Worm (Caenorhabditis elegans) whole organism, L4 larva: ENCODE measurements around the gene M05D6.1.
A peak's percentile ranks its signal among the peaks of the same experiment; 100 is the strongest.

Source experiments
- F10B5.3 ChIP-seq: sonication (generic microtip); optimal IDR thresholded peaks from 2 replicates; lab custom pipeline; 2016; ENCODE audit warnings: mild to moderate bottlenecking, missing genetic modification characterization, missing compliant biosample characterization
- F37D6.2 ChIP-seq: sonication (generic microtip); optimal IDR thresholded peaks from 2 replicates; lab custom pipeline; 2016; ENCODE audit warnings: mild to moderate bottlenecking, missing genetic modification characterization, missing compliant biosample characterization
- T26A8.4 ChIP-seq: fragments of 200-800 bp; sonication (Bioruptor generic); IDR thresholded peaks from 2 replicates; pipeline ENCODE4 v1.3.6; 2022; ENCODE audit warnings: missing genetic modification characterization, missing compliant biosample characterization
- Y48G9A.11 ChIP-seq: fragments of 200-800 bp; sonication (Bioruptor generic); IDR thresholded peaks from 2 replicates; pipeline ENCODE4 v1.3.6; 2022; ENCODE audit warnings: missing genetic modification reagents, missing genetic modification characterization, missing compliant biosample characterization
- Y5F2A.4 ChIP-seq: fragments of 200-800 bp; sonication (Bioruptor generic); optimal IDR thresholded peaks from 2 replicates; lab custom pipeline; 2018; ENCODE audit warnings: mild to moderate bottlenecking, missing genetic modification characterization, missing compliant biosample characterization
- ZK546.5 ChIP-seq, 2 experiments: sonication (generic microtip); optimal IDR thresholded peaks; 2 replicates each; lab custom pipeline; 2017; ENCODE audit warnings: missing biosample characterization in 2 of 2, missing genetic modification characterization in 2 of 2
- ama-1 ChIP-seq: fragments of 150-350 bp; optimal IDR thresholded peaks from 2 replicates; lab custom pipeline; 2014; ENCODE audit warnings: inconsistent platforms, mixed read lengths
- arid-1 ChIP-seq: fragments of 200-800 bp; sonication (Bioruptor generic); conservative IDR thresholded peaks from 2 replicates; pipeline ENCODE4 v1.3.6; 2022; ENCODE audit warnings: missing genetic modification reagents, missing genetic modification characterization, missing compliant biosample characterization
- attf-4 ChIP-seq: sonication (generic microtip); optimal IDR thresholded peaks from 3 replicates; lab custom pipeline; 2017; ENCODE audit warnings: missing biosample characterization, missing genetic modification characterization
- ceh-20 ChIP-seq: fragments of 200-800 bp; sonication (Bioruptor generic); IDR thresholded peaks from 2 replicates; pipeline ENCODE4 v1.3.6; 2022; ENCODE audit warnings: missing genetic modification reagents, missing genetic modification characterization, missing compliant biosample characterization
- ceh-32 ChIP-seq: sonication (generic microtip); optimal IDR thresholded peaks from 2 replicates; lab custom pipeline; 2016; ENCODE audit warnings: mild to moderate bottlenecking, missing genetic modification characterization, missing compliant biosample characterization; ENCODE audit not compliant: poor library complexity
- ceh-44 ChIP-seq: fragments of 200-800 bp; sonication (Bioruptor generic); IDR thresholded peaks from 2 replicates; pipeline ENCODE4 v1.3.6; 2022; ENCODE audit warnings: missing genetic modification reagents, missing genetic modification characterization, missing compliant biosample characterization
- ceh-82 ChIP-seq: sonication (generic microtip); optimal IDR thresholded peaks from 2 replicates; lab custom pipeline; 2017; ENCODE audit warnings: missing biosample characterization, missing genetic modification characterization
- cey-2 ChIP-seq: sonication (generic microtip); optimal IDR thresholded peaks from 3 replicates; lab custom pipeline; 2017; ENCODE audit warnings: missing genetic modification characterization, mild to moderate bottlenecking, missing compliant biosample characterization, antibody characterized with exemption, borderline replicate concordance; ENCODE audit not compliant: insufficient read depth
- ctbp-1 ChIP-seq: fragments of 200-800 bp; sonication (Bioruptor generic); IDR thresholded peaks from 2 replicates; pipeline ENCODE4 v1.3.6; 2022; ENCODE audit warnings: missing genetic modification reagents, missing genetic modification characterization, missing compliant biosample characterization
- daf-16 ChIP-seq, 3 experiments: sonication (generic microtip); optimal IDR thresholded peaks; 2 replicates each; lab custom pipeline; 2016 to 2017; ENCODE audit warnings: missing genetic modification characterization in 3 of 3, missing genetic modification reagents in 3 of 3, mild to moderate bottlenecking in 2 of 3, missing compliant biosample characterization in 2 of 3, missing biosample characterization in 1 of 3, moderate library complexity in 1 of 3
- dmd-6 ChIP-seq: fragments of 200-800 bp; sonication (Bioruptor generic); IDR thresholded peaks from 2 replicates; pipeline ENCODE4 v1.3.6; 2022; ENCODE audit warnings: missing genetic modification reagents, missing genetic modification characterization, missing compliant biosample characterization
- dve-1 ChIP-seq: sonication (generic microtip); optimal IDR thresholded peaks from 2 replicates; lab custom pipeline; 2017; ENCODE audit warnings: antibody characterized with exemption, mild to moderate bottlenecking, missing genetic modification characterization, missing compliant biosample characterization; ENCODE audit not compliant: insufficient read depth
- egl-27 ChIP-seq: sonication (generic microtip); optimal IDR thresholded peaks from 3 replicates; lab custom pipeline; 2017; ENCODE audit warnings: missing biosample characterization, missing genetic modification reagents, missing genetic modification characterization
- fkh-10 ChIP-seq: fragments of 150-350 bp; optimal IDR thresholded peaks from 2 replicates; lab custom pipeline; 2014; ENCODE audit warnings: missing biosample characterization, missing genetic modification reagents, missing genetic modification characterization
- fos-1 ChIP-seq: fragments of 150-350 bp; optimal IDR thresholded peaks from 2 replicates; lab custom pipeline; 2014; ENCODE audit warnings: missing biosample characterization, missing genetic modification characterization
- gei-8 ChIP-seq: fragments of 200-800 bp; sonication (Bioruptor generic); optimal IDR thresholded peaks from 2 replicates; lab custom pipeline; 2018; ENCODE audit warnings: mild to moderate bottlenecking, missing genetic modification characterization, missing compliant biosample characterization
- hlh-11 ChIP-seq: fragments of 200-800 bp; sonication (Bioruptor generic); optimal IDR thresholded peaks from 2 replicates; lab custom pipeline; 2018; ENCODE audit warnings: mild to moderate bottlenecking, missing genetic modification characterization, missing compliant biosample characterization
- hmg-1.1 ChIP-seq: fragments of 200-800 bp; sonication (Bioruptor generic); IDR thresholded peaks from 2 replicates; pipeline ENCODE4 v1.3.6; 2022; ENCODE audit warnings: missing genetic modification reagents, missing genetic modification characterization, missing compliant biosample characterization
- lin-1 ChIP-seq: fragments of 200-800 bp; sonication (Bioruptor generic); IDR thresholded peaks from 2 replicates; pipeline ENCODE4 v1.3.6; 2022; ENCODE audit warnings: missing genetic modification reagents, missing genetic modification characterization, missing compliant biosample characterization
- lin-13 ChIP-seq: fragments of 150-350 bp; optimal IDR thresholded peaks from 2 replicates; lab custom pipeline; 2014; ENCODE audit warnings: missing biosample characterization, missing genetic modification reagents, missing genetic modification characterization
- lin-15B ChIP-seq: fragments of 150-350 bp; sonication (generic microtip); optimal IDR thresholded peaks from 3 replicates; lab custom pipeline; 2014; ENCODE audit warnings: missing biosample characterization, missing genetic modification characterization
- lin-29 ChIP-seq: fragments of 200-800 bp; sonication (Bioruptor generic); IDR thresholded peaks from 2 replicates; pipeline ENCODE4 v1.3.6; 2022; ENCODE audit warnings: missing genetic modification reagents, missing genetic modification characterization, missing compliant biosample characterization
- lir-3 ChIP-seq: sonication (generic microtip); optimal IDR thresholded peaks from 2 replicates; lab custom pipeline; 2016; ENCODE audit warnings: mild to moderate bottlenecking, missing genetic modification characterization, missing compliant biosample characterization
- lsy-2 ChIP-seq, 2 experiments: fragments of 150-350 bp in 1 of 2; sonication (generic microtip) in 1 of 2; optimal IDR thresholded peaks; 2 replicates each; lab custom pipeline; 2014 to 2017; ENCODE audit warnings: missing biosample characterization in 2 of 2, missing genetic modification characterization in 2 of 2
- mep-1 ChIP-seq: fragments of 150-350 bp; sonication (generic microtip); optimal IDR thresholded peaks from 3 replicates; lab custom pipeline; 2014; ENCODE audit warnings: missing biosample characterization, missing genetic modification characterization
- nhr-10 ChIP-seq: fragments of 150-350 bp; optimal IDR thresholded peaks from 2 replicates; lab custom pipeline; 2014; ENCODE audit warnings: missing biosample characterization, missing genetic modification characterization
- nhr-11 ChIP-seq: fragments of 150-350 bp; optimal IDR thresholded peaks from 2 replicates; lab custom pipeline; 2014; ENCODE audit warnings: missing biosample characterization, missing genetic modification characterization
- nhr-111 ChIP-seq: fragments of 200-800 bp; sonication (Bioruptor generic); optimal IDR thresholded peaks from 2 replicates; lab custom pipeline; 2018; ENCODE audit warnings: mild to moderate bottlenecking, missing genetic modification characterization, missing compliant biosample characterization
- nhr-237 ChIP-seq: sonication (generic microtip); optimal IDR thresholded peaks from 2 replicates; lab custom pipeline; 2017; ENCODE audit warnings: missing biosample characterization, missing genetic modification characterization
- nhr-25 ChIP-seq: sonication (generic microtip); optimal IDR thresholded peaks from 2 replicates; lab custom pipeline; 2017; ENCODE audit warnings: missing genetic modification characterization, mild to moderate bottlenecking, missing compliant biosample characterization, antibody characterized with exemption, moderate library complexity, borderline replicate concordance; ENCODE audit not compliant: insufficient read depth
- nhr-6 ChIP-seq: fragments of 150-350 bp; optimal IDR thresholded peaks from 2 replicates; lab custom pipeline; 2014; ENCODE audit warnings: missing biosample characterization, missing genetic modification characterization
- nhr-76 ChIP-seq: fragments of 150-350 bp; optimal IDR thresholded peaks from 2 replicates; lab custom pipeline; 2014; ENCODE audit warnings: missing biosample characterization, missing genetic modification characterization
- nhr-77 ChIP-seq: fragments of 150-350 bp; optimal IDR thresholded peaks from 2 replicates; lab custom pipeline; 2014; ENCODE audit warnings: missing biosample characterization, missing genetic modification characterization
- php-3 ChIP-seq: fragments of 200-800 bp; sonication (Bioruptor generic); IDR thresholded peaks from 2 replicates; pipeline ENCODE4 v1.3.6; 2022; ENCODE audit warnings: missing genetic modification reagents, missing genetic modification characterization, missing compliant biosample characterization
- sdz-12 ChIP-seq: fragments of 200-800 bp; sonication (Bioruptor generic); optimal IDR thresholded peaks from 2 replicates; lab custom pipeline; 2018; ENCODE audit warnings: mild to moderate bottlenecking, missing genetic modification characterization, missing compliant biosample characterization
- set-16 ChIP-seq: fragments of 200-800 bp; sonication (Bioruptor generic); IDR thresholded peaks from 2 replicates; pipeline ENCODE4 v1.3.6; 2022; ENCODE audit warnings: missing genetic modification reagents, missing genetic modification characterization, missing compliant biosample characterization
- skn-1 ChIP-seq: fragments of 150-350 bp; optimal IDR thresholded peaks from 2 replicates; lab custom pipeline; 2014; ENCODE audit warnings: missing biosample characterization, missing genetic modification characterization
- snpc-4 ChIP-seq: fragments of 150-350 bp; optimal IDR thresholded peaks from 2 replicates; lab custom pipeline; 2014; ENCODE audit warnings: missing biosample characterization, missing genetic modification characterization
- spr-1 ChIP-seq: sonication (generic microtip); optimal IDR thresholded peaks from 2 replicates; lab custom pipeline; 2016; ENCODE audit warnings: mild to moderate bottlenecking, missing genetic modification characterization, missing compliant biosample characterization
- tra-1 ChIP-seq: fragments of 200-800 bp; sonication (Bioruptor generic); IDR thresholded peaks from 2 replicates; pipeline ENCODE4 v1.3.6; 2022; ENCODE audit warnings: missing genetic modification reagents, missing genetic modification characterization, missing compliant biosample characterization
- unc-130 ChIP-seq: sonication (generic microtip); optimal IDR thresholded peaks from 2 replicates; lab custom pipeline; 2016; ENCODE audit warnings: missing genetic modification reagents, missing genetic modification characterization, missing compliant biosample characterization
- vab-7 ChIP-seq: fragments of 200-800 bp; sonication (Bioruptor generic); IDR thresholded peaks from 2 replicates; pipeline ENCODE4 v1.3.6; 2022; ENCODE audit warnings: missing genetic modification reagents, missing genetic modification characterization, missing compliant biosample characterization
- zfp-2 ChIP-seq: sonication (generic microtip); optimal IDR thresholded peaks from 2 replicates; lab custom pipeline; 2016; ENCODE audit warnings: mild to moderate bottlenecking, missing genetic modification characterization, missing compliant biosample characterization
- zfp-3 ChIP-seq: fragments of 200-800 bp; sonication (Bioruptor generic); conservative IDR thresholded peaks from 2 replicates; pipeline ENCODE4 v1.3.6; 2022; ENCODE audit warnings: missing genetic modification reagents, missing genetic modification characterization, missing compliant biosample characterization
- zip-2 ChIP-seq: fragments of 150-350 bp; optimal IDR thresholded peaks from 2 replicates; lab custom pipeline; 2014; ENCODE audit warnings: missing biosample characterization, missing genetic modification characterization
- ztf-7 ChIP-seq: fragments of 150-350 bp; optimal IDR thresholded peaks from 2 replicates; lab custom pipeline; 2014; ENCODE audit warnings: missing biosample characterization, missing genetic modification characterization

M05D6.1 gene

DNA sequence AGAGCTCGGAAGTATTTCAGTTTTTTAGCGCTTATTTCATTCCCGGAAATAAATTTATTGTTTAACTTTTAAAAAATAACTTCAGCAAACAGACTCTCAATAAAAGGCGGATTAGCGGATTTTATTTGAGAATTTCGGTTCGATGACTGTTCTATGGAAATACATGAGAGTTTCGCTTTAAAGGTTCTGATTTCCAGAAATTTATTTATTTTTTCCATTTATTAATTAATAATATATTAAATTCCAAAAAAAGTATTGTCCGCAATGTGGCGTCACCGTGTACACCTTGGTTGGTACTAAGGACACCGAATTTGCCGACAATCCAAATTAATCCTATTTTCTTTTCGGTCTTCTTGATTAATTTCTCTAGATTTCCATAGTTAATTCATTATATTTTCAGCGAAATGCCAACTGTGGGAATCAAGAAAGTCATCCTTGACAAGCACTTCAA, 10.7 kb downstream of the M05D6.1 start, which contains the start of gene fars-3:
TSS of gene fars-3 (plus strand) at position 401 of the 451 bp plus-strand sequence.
- TF ChIP-seq nhr-11 (tag; lab: Kevin White, UChicago) (no peak), fkh-10 (GFP tag; lab: Kevin White, UChicago) (no peak), cey-2 (no peak), F10B5.3 (tag; lab: Kevin White, UChicago) (no peak), zfp-3 (0 out of 2 replicates have a peak, but pooled peaks have one; percentile 10), ZK546.5 (tag; optimal IDR thresholded peaks at IDR 0.05; lab: Kevin White, UChicago) (no peak), zfp-2 (tag; lab: Kevin White, UChicago) (no peak), set-16 (GFP tag; lab: Robert Waterston, UW) (no peak), nhr-76 (tag; lab: Kevin White, UChicago) (no peak), nhr-111 (no peak), nhr-237 (no peak), attf-4 (tag; lab: Kevin White, UChicago) (no peak), ceh-44 (GFP tag; lab: Robert Waterston, UW) (no peak), sdz-12 (GFP tag; lab: Kevin White, UChicago) (no peak), skn-1 (no peak), T26A8.4 (no peak), gei-8 (GFP tag; lab: Kevin White, UChicago) (no peak), nhr-25 (tag; lab: Kevin White, UChicago) (no peak), lsy-2 (tag; optimal IDR thresholded peaks at IDR 0.05; lab: Kevin White, UChicago) (peak in 1 of 2 experiments; percentile 66), fos-1 (no peak), arid-1 (GFP tag; lab: Robert Waterston, UW) (peak; percentile 14; the same call in 1 of the 2 replicates), ceh-20 (GFP tag; lab: Robert Waterston, UW) (no peak), hlh-11 (tag; lab: Kevin White, UChicago) (no peak), ztf-7 (tag; lab: Kevin White, UChicago) (no peak), nhr-10 (tag; lab: Kevin White, UChicago) (no peak), daf-16 (GFP tag; optimal IDR thresholded peaks at IDR 0.05; lab: Kevin White, UChicago) (no peak), daf-16 (tag; optimal IDR thresholded peaks at IDR 0.05; lab: Kevin White, UChicago) (no peak), lin-15B (no peak), dve-1 (tag; lab: Kevin White, UChicago) (no peak), mep-1 (tag; lab: Kevin White, UChicago) (peak; percentile 76), dmd-6 (GFP tag; lab: Robert Waterston, UW) (no peak), lin-13 (GFP tag; lab: Kevin White, UChicago) (no peak), ctbp-1 (GFP tag; lab: Robert Waterston, UW) (peak; percentile 43; the same call in 1 of the 2 replicates), egl-27 (no peak), nhr-6 (tag; lab: Kevin White, UChicago) (no peak), lir-3 (tag; lab: Kevin White, UChicago) (no peak), ama-1 (no peak), Y48G9A.11 (GFP tag; lab: Robert Waterston, UW) (no peak), lin-29 (GFP tag; lab: Robert Waterston, UW) (no peak), unc-130 (GFP tag; lab: Kevin White, UChicago) (no peak), spr-1 (tag; lab: Kevin White, UChicago) (no peak), hmg-1.1 (no peak), vab-7 (no peak), tra-1 (GFP tag; lab: Robert Waterston, UW) (no peak), F37D6.2 (tag; lab: Kevin White, UChicago) (no peak), php-3 (GFP tag; lab: Robert Waterston, UW) (no peak), zip-2 (tag; lab: Kevin White, UChicago) (no peak), nhr-77 (no peak), lin-1 (no peak), ceh-82 (no peak), ceh-32 (no peak), Y5F2A.4 (GFP tag; lab: Kevin White, UChicago) (no peak), snpc-4 (tag; lab: Kevin White, UChicago) (no peak)
